Fruit fly (Drosophila melanogaster) whole organism, embryonic: ENCODE data around the gene Gpdh1.

Experiments used
- Blimp-1 ChIP-seq: fragments of 200-800 bp; sonication (Bioruptor generic); optimal IDR thresholded peaks from 3 replicates; lab custom pipeline; 2018; ENCODE audit warnings: missing biosample characterization, missing genetic modification characterization, mild to moderate bottlenecking, moderate library complexity, missing genetic modification reagents
- CG11093 ChIP-seq: fragments of 200-800 bp; sonication (Bioruptor generic); IDR thresholded peaks from 3 replicates; pipeline ENCODE4 v1.3.6; 2022; ENCODE audit warnings: missing biosample characterization, missing genetic modification characterization
- CG15601 ChIP-seq: fragments of 200-800 bp; sonication (Bioruptor generic); optimal IDR thresholded peaks from 3 replicates; lab custom pipeline; 2019; ENCODE audit warnings: missing biosample characterization, mild to moderate bottlenecking, missing genetic modification characterization, moderate library complexity
- CG17359 ChIP-seq: fragments of 200-800 bp; sonication (Bioruptor generic); optimal IDR thresholded peaks from 3 replicates; lab custom pipeline; 2018; ENCODE audit warnings: missing biosample characterization, mild to moderate bottlenecking, missing genetic modification characterization, moderate library complexity
- CG18011 ChIP-seq: fragments of 200-800 bp; sonication (Bioruptor generic); optimal IDR thresholded peaks from 2 replicates; lab custom pipeline; 2017; ENCODE audit warnings: missing biosample characterization, missing genetic modification characterization, mild to moderate bottlenecking, moderate library complexity, missing genotype
- CG2120 ChIP-seq: fragments of 200-800 bp; sonication (Bioruptor generic); optimal IDR thresholded peaks from 3 replicates; lab custom pipeline; 2016; ENCODE audit warnings: missing biosample characterization, missing genetic modification characterization
- CG2202 ChIP-seq: fragments of 200-800 bp; sonication (Bioruptor generic); optimal IDR thresholded peaks from 2 replicates; lab custom pipeline; 2018; ENCODE audit warnings: missing biosample characterization, mild to moderate bottlenecking, missing genetic modification characterization
- CG4360 ChIP-seq: fragments of 200-800 bp; sonication (Bioruptor generic); IDR thresholded peaks from 2 replicates; pipeline ENCODE4 v1.3.6; 2022; ENCODE audit warnings: missing biosample characterization, missing genetic modification characterization
- CG6689 ChIP-seq: fragments of 200-800 bp; sonication (Bioruptor generic); IDR thresholded peaks from 2 replicates; pipeline ENCODE4 v1.3.6; 2022; ENCODE audit warnings: missing biosample characterization, missing genetic modification characterization
- Ets65A ChIP-seq: fragments of 200-800 bp; sonication (Bioruptor generic); peaks from one replicate; lab custom pipeline; 2016; ENCODE audit warnings: missing biosample characterization, missing genetic modification characterization
- Gsc ChIP-seq: fragments of 200-800 bp; sonication (Bioruptor generic); IDR thresholded peaks from 2 replicates; pipeline ENCODE4 v1.3.6; 2022; ENCODE audit warnings: missing biosample characterization, missing genetic modification characterization
- Hr39 ChIP-seq: fragments of >200 bp; optimal IDR thresholded peaks from 2 replicates; lab custom pipeline; 2017
- Med ChIP-seq: fragments of 200-800 bp; sonication (Bioruptor generic); peaks from one replicate; lab custom pipeline; 2016; ENCODE audit warnings: missing biosample characterization, missing genetic modification characterization, mild to moderate bottlenecking, inconsistent platforms, moderate library complexity
- Pdp1 ChIP-seq, 2 experiments: fragments of 200-800 bp; sonication (Bioruptor generic); optimal IDR thresholded peaks; 3 replicates each; lab custom pipeline; 2016; ENCODE audit warnings: missing biosample characterization in 2 of 2, missing genetic modification characterization in 2 of 2, mild to moderate bottlenecking in 1 of 2, moderate library complexity in 1 of 2
- Spps ChIP-seq: fragments of 200-800 bp; sonication (Bioruptor generic); optimal IDR thresholded peaks from 2 replicates; lab custom pipeline; 2018; ENCODE audit warnings: missing biosample characterization, mild to moderate bottlenecking, missing genetic modification characterization
- ap ChIP-seq: fragments of 200-800 bp; sonication (Bioruptor generic); IDR thresholded peaks from 2 replicates; pipeline ENCODE4 v1.3.6; 2022; ENCODE audit warnings: missing biosample characterization, missing genetic modification characterization
- bbx ChIP-seq: fragments of 200-800 bp; sonication (Bioruptor generic); IDR thresholded peaks from 2 replicates; pipeline ENCODE4 v1.3.6; 2022; ENCODE audit warnings: missing biosample characterization, missing genetic modification characterization; ENCODE audit not compliant: partially characterized antibody
- crol ChIP-seq: fragments of 200-800 bp; sonication (Bioruptor generic); IDR thresholded peaks from 2 replicates; pipeline ENCODE4 v1.3.6; 2022; ENCODE audit warnings: missing biosample characterization, missing genetic modification characterization
- dpn ChIP-seq, 2 experiments: fragments of 200-800 bp; sonication (Bioruptor generic); optimal IDR thresholded peaks; 3 replicates each; lab custom pipeline; 2016; ENCODE audit warnings: missing biosample characterization in 2 of 2, missing genetic modification characterization in 2 of 2
- fu2 ChIP-seq: fragments of 200-800 bp; sonication (Bioruptor generic); optimal IDR thresholded peaks from 2 replicates; lab custom pipeline; 2016; ENCODE audit warnings: missing biosample characterization, missing genetic modification characterization
- gcm ChIP-seq: fragments of 200-800 bp; sonication (Bioruptor generic); optimal IDR thresholded peaks from 2 replicates; lab custom pipeline; 2019; ENCODE audit warnings: missing biosample characterization, mild to moderate bottlenecking, missing genetic modification characterization, moderate library complexity
- h ChIP-seq: fragments of >200 bp; optimal IDR thresholded peaks from 2 replicates; lab custom pipeline; 2017
- inv ChIP-seq: fragments of 200-800 bp; sonication (Bioruptor generic); IDR thresholded peaks from 2 replicates; pipeline ENCODE4 v1.3.6; 2022; ENCODE audit warnings: missing biosample characterization, missing genetic modification characterization; ENCODE audit not compliant: partially characterized antibody
- lilli ChIP-seq: fragments of 200-800 bp; sonication (Bioruptor generic); optimal IDR thresholded peaks from 3 replicates; lab custom pipeline; 2016; ENCODE audit warnings: missing biosample characterization, missing genetic modification characterization
- lov ChIP-seq, 2 experiments: fragments of 200-800 bp in 1 of 2; fragments of >200 bp in 1 of 2; sonication (Bioruptor generic) in 1 of 2; IDR thresholded peaks in 1 of 2; optimal IDR thresholded peaks in 1 of 2; 2 replicates in 1 of 2; 3 replicates in 1 of 2; pipeline versions ENCODE4 v1.3.6 to Lab custom; 2017 to 2022; ENCODE audit warnings: missing biosample characterization in 1 of 2, missing genetic modification characterization in 1 of 2
- pita ChIP-seq: fragments of 200-800 bp; sonication (Bioruptor generic); optimal IDR thresholded peaks from 2 replicates; lab custom pipeline; 2017; ENCODE audit warnings: missing biosample characterization, mild to moderate bottlenecking, missing genetic modification characterization
- prd ChIP-seq, 3 experiments: fragments of >200 bp in 2 of 3; fragments of 200-800 bp in 1 of 3; sonication (Bioruptor generic) in 1 of 3; optimal IDR thresholded peaks in 2 of 3; IDR thresholded peaks in 1 of 3; 2 replicates in 2 of 3; 3 replicates in 1 of 3; pipeline versions ENCODE4 v1.3.6 to Lab custom; 2017 to 2022; ENCODE audit warnings: missing biosample characterization in 1 of 3, missing genetic modification characterization in 1 of 3
- sens ChIP-seq: fragments of 200-800 bp; sonication (Bioruptor generic); peaks from one replicate; lab custom pipeline; 2016; ENCODE audit warnings: missing biosample characterization, missing genetic modification characterization
- sens-2 ChIP-seq: fragments of 200-800 bp; sonication (Bioruptor generic); IDR thresholded peaks from 2 replicates; pipeline ENCODE4 v1.3.6; 2022; ENCODE audit warnings: missing biosample characterization, missing genetic modification characterization
- sisA ChIP-seq: fragments of 200-800 bp; sonication (Bioruptor generic); IDR thresholded peaks from 2 replicates; pipeline ENCODE4 v1.3.6; 2022; ENCODE audit warnings: missing biosample characterization, missing genetic modification characterization
- so ChIP-seq: fragments of 200-800 bp; sonication (Bioruptor generic); IDR thresholded peaks from 3 replicates; pipeline ENCODE4 v1.3.6; 2022; ENCODE audit warnings: missing biosample characterization, missing genetic modification characterization
- ssp ChIP-seq: fragments of 200-800 bp; sonication (Bioruptor generic); IDR thresholded peaks from 2 replicates; pipeline ENCODE4 v1.3.6; 2022; ENCODE audit warnings: missing biosample characterization, missing genetic modification characterization
- tna ChIP-seq: fragments of 200-800 bp; sonication (Bioruptor generic); IDR thresholded peaks from 2 replicates; pipeline ENCODE4 v1.3.6; 2022; ENCODE audit warnings: missing biosample characterization, missing genetic modification characterization; ENCODE audit not compliant: partially characterized antibody
- twi ChIP-seq: fragments of 200-800 bp; optimal IDR thresholded peaks from 2 replicates; lab custom pipeline; 2019; ENCODE audit warnings: missing biosample characterization, mild to moderate bottlenecking, missing genetic modification characterization, moderate library complexity
- z ChIP-seq: fragments of 200-800 bp; sonication (Bioruptor generic); IDR thresholded peaks from 3 replicates; pipeline ENCODE4 v1.3.6; 2022; ENCODE audit warnings: missing biosample characterization, missing genetic modification characterization
- zen2 ChIP-seq: fragments of 200-800 bp; sonication (Bioruptor generic); IDR thresholded peaks from 3 replicates; pipeline ENCODE4 v1.3.6; 2022; ENCODE audit warnings: missing biosample characterization, missing genetic modification characterization; ENCODE audit not compliant: partially characterized antibody

Gene Gpdh1

DNA sequence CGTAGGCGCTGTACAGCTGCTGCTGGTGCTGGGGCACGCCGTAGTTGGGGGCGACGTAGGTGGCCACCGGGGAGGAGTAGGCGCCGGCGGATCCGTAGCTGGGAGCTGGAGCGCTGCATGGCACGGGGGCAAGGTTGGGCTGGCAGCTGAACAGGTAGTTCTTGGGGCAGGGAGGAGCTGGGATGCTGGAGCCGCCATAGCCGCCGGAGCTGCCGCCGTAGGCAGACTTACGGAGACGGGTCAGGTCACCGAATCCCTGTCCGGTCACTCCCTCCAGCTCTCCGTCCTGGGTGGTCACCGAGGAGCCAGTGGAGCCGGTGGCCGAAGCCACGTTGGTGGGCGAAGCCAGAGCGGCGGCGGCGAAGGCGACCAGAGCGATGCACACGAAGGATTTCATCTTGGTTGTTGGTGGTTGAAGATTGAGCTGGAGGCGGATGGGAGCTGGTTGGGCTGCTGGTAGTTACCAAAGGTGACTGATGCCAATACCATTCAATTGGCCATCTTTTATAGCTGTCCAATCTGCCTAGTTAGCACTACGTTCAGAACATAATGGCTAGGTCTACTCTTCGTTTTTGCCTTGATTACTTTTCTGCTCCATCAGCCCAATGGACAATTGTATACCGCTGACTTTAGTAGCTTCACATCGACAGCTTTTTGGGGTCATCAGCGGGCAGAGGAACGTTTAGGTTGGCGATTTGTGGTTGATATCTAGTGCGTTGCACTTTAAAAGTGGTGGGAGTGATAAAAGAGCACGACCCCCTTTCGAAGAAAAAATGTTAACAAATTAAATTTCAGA lies 16.6 kb downstream of the Gpdh1 start, which contains the start of gene Vm26Aa:
Gene Vm26Aa, minus strand, starts transcription at position 478 of the 796 bp plus-strand sequence.
- TF ChIP-seq CG11093 (GFP tag; lab: Robert Waterston, UW), result 0 out of 3 replicates have a peak, but pooled peaks have one; percentile 53
- no peak for TF ChIP-seq fu2 (GFP tag; lab: Kevin White, UChicago)
- TF ChIP-seq h (lab: Kevin White, UChicago), result no peak
- TF ChIP-seq Spps (tag; lab: Kevin White, UChicago), result no peak
- TF ChIP-seq pita (GFP tag; lab: Kevin White, UChicago), result no peak
- peak; percentile 43 for TF ChIP-seq Hr39 (lab: Kevin White, UChicago)
- 0 out of 2 replicates have a peak, but pooled peaks have one; percentile 13 for TF ChIP-seq Gsc
- no peak for TF ChIP-seq CG2202 (tag; lab: Kevin White, UChicago)
- peak; percentile 61 for TF ChIP-seq Med (GFP tag; lab: Kevin White, UChicago)
- TF ChIP-seq inv (GFP tag; lab: Robert Waterston, UW), result no peak
- no peak for TF ChIP-seq dpn (GFP tag; optimal IDR thresholded peaks at IDR 0.05; lab: Kevin White, UChicago)
- 0 out of 2 replicates have a peak, but pooled peaks have one; percentile 9 for TF ChIP-seq CG6689 (GFP tag; lab: Robert Waterston, UW)
- peak; percentile 15; the same call in 1 of the 2 replicates for TF ChIP-seq ssp (GFP tag; lab: Robert Waterston, UW)
- no peak for TF ChIP-seq CG17359
- TF ChIP-seq sens, result peak; percentile 32

DNA sequence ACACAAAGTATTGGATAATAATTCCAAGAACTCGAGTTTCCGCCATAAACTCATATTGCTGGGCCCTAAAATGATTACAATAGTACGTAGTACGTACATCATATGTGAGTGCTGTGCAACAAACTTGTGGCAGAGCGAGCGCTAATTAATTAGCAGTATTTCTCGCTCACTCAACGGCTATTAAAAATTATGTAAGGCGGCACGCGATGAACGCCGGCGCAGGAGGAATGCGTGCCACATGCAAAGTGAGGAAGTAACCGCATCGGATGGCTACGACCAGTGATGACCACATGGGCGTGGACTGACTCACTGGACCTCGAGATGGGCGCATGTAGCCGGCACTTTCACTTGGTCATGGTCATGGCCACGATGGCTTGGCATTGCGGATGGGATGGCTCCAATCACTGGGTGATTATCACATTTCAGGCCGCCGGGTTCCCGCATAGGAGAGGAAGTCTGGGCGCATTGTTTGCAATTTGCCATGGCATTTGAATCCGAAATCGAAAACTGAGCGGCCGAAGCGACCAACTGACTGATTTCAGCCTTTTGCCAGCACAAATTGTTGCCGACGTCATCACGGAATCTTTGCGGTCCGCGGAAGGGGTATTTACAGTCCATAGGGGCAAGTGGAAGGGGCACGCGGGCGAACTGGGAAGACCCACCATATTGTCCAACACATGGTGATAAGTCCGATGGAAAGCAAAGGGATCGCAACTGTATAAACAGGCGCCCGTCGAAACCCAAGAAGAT lies 17.9 kb downstream of the Gpdh1 start:
- no peak for TF ChIP-seq lilli (GFP tag; lab: Kevin White, UChicago)
- peak; percentile 24 for TF ChIP-seq gcm (GFP tag; lab: Kevin White, UChicago)
- TF ChIP-seq CG2120, result no peak
- TF ChIP-seq Blimp-1 (GFP tag; lab: Kevin White, UChicago), result peak; percentile 87
- TF ChIP-seq prd (optimal IDR thresholded peaks at IDR 0.05; lab: Kevin White, UChicago), result no peak
- 0 out of 3 replicates have a peak, but pooled peaks have one; percentile 9 for TF ChIP-seq prd (GFP tag; IDR thresholded peaks at IDR 0.05; lab: Robert Waterston, UW)
- TF ChIP-seq CG15601, result no peak
- peak; percentile 56; the same call in 1 of the 3 replicates for TF ChIP-seq so
- TF ChIP-seq bbx (GFP tag; lab: Robert Waterston, UW), result peak; percentile 30; the same call in 1 of the 2 replicates
- peak; percentile 13 for TF ChIP-seq Med (GFP tag; lab: Kevin White, UChicago)
- TF ChIP-seq z (GFP tag; lab: Robert Waterston, UW), result 0 out of 3 replicates have a peak, but pooled peaks have one; percentile 7
- peak; percentile 39; the same call in 1 of the 2 replicates for TF ChIP-seq crol
- peak; percentile 3; the same call in 1 of the 2 replicates for TF ChIP-seq ap (GFP tag; lab: Robert Waterston, UW)
- TF ChIP-seq twi, result peak; percentile 72
- TF ChIP-seq CG4360 (GFP tag; lab: Robert Waterston, UW), result 0 out of 2 replicates have a peak, but pooled peaks have one; percentile 13
- TF ChIP-seq sisA, result 0 out of 2 replicates have a peak, but pooled peaks have one; percentile 7
- TF ChIP-seq Pdp1 (GFP tag; optimal IDR thresholded peaks at IDR 0.05; lab: Kevin White, UChicago), result peak in 1 of 2 experiments; percentile 57
- no peak for TF ChIP-seq CG18011 (GFP tag; lab: Kevin White, UChicago)
- TF ChIP-seq zen2 (GFP tag; lab: Robert Waterston, UW), result 0 out of 3 replicates have a peak, but pooled peaks have one; percentile 16

DNA sequence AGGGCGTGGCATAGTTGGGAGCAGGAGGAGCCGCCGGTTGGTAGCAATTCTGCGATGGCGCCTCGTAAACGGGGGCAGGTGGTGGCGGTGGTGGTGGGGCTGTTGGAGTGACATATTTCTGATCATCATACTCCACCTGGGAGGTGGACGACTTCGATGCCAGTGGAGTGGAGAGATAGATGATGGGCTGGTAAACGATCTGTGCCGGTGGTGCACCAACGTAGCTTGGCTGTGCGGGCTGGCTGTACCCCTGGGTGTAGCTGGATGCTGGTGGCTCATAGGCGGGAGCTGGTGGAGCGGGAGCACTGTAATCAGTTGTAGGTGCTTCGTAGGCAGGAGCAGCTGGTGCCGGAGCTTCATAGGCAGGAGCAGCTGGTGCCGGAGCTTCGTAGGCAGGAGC lies 19.8 kb downstream of the Gpdh1 start:
- TF ChIP-seq Med (GFP tag; lab: Kevin White, UChicago) (peak; percentile 13), Ets65A (GFP tag; lab: Kevin White, UChicago) (peak; percentile 93), tna (GFP tag; lab: Robert Waterston, UW) (no peak), sens-2 (no peak), lov (optimal IDR thresholded peaks at IDR 0.05; lab: Kevin White, UChicago) (no peak), lov (GFP tag; IDR thresholded peaks at IDR 0.05; lab: Robert Waterston, UW) (peak; percentile 21; the same call in 1 of the 3 replicates)
